Fruit fly (Drosophila melanogaster): ENCODE measurements around the gene CG15531.

CG15531 gene

dm6 chr3R:30170671-30171667, 25.1 kb downstream of the CG15531 start, which contains the start of gene Rsod (continued):
- peak; percentile 24 for TF ChIP-seq CG18476 (GFP tag; optimal IDR thresholded peaks at IDR 0.05)
- TF ChIP-seq CG4360 (GFP tag; IDR thresholded peaks at IDR 0.05), result peak; percentile 11; the same call in 1 of the 2 replicates
- TF ChIP-seq usp (GFP tag; optimal IDR thresholded peaks at IDR 0.05), result no peak
- no peak for TF ChIP-seq gro (GFP tag; optimal IDR thresholded peaks at IDR 0.05)
- TF ChIP-seq Optix (GFP tag; IDR thresholded peaks at IDR 0.05), result peak; percentile 56
- TF ChIP-seq CG18599 (GFP tag; optimal IDR thresholded peaks at IDR 0.05), result peak; percentile 20
- no peak for TF ChIP-seq CG15479 (GFP tag; optimal IDR thresholded peaks at IDR 0.05)
- no peak for TF ChIP-seq abd-A (tag; optimal IDR thresholded peaks at IDR 0.05)
- TF ChIP-seq CG6254 (GFP tag; optimal IDR thresholded peaks at IDR 0.05), result peak; percentile 45
- no peak for TF ChIP-seq mam (GFP tag; optimal IDR thresholded peaks at IDR 0.05)
- TF ChIP-seq dysf (GFP tag; IDR thresholded peaks at IDR 0.05), result peak; percentile 84
- peak; percentile 44 for TF ChIP-seq CG10209 (GFP tag; optimal IDR thresholded peaks at IDR 0.05)
- no peak for TF ChIP-seq CG4424 (GFP tag; optimal IDR thresholded peaks at IDR 0.05)
- peak; percentile 66 for TF ChIP-seq NFAT (GFP tag; IDR thresholded peaks at IDR 0.05)
- peak; percentile 27; the same call in 1 of the 2 replicates for TF ChIP-seq Nf-YA (GFP tag; IDR thresholded peaks at IDR 0.05)
- TF ChIP-seq wor (GFP tag; IDR thresholded peaks at IDR 0.05), result peak; percentile 28; the same call in 1 of the 2 replicates
- no peak for TF ChIP-seq lbe (GFP tag; optimal IDR thresholded peaks at IDR 0.05)
- peak; percentile 70 for TF ChIP-seq CG2712 (tag; optimal IDR thresholded peaks at IDR 0.05)
- TF ChIP-seq CG12071 (GFP tag; optimal IDR thresholded peaks at IDR 0.05), result peak; percentile 19
- peak; percentile 29; the same call in 1 of the 2 replicates for TF ChIP-seq sob (GFP tag; IDR thresholded peaks at IDR 0.05)
- TF ChIP-seq CG7372 (GFP tag; IDR thresholded peaks at IDR 0.05), result peak; percentile 62
- no peak for TF ChIP-seq CG4328 (GFP tag; optimal IDR thresholded peaks at IDR 0.05)
- peak; percentile 65 for TF ChIP-seq oc (tag; optimal IDR thresholded peaks at IDR 0.05)
- peak; percentile 59 for TF ChIP-seq Asciz (GFP tag; optimal IDR thresholded peaks at IDR 0.05)
- peak; percentile 62 for TF ChIP-seq CG15601 (tag; optimal IDR thresholded peaks at IDR 0.05)
- TF ChIP-seq CG11560 (tag; IDR thresholded peaks at IDR 0.05), result no peak; the same call in 2 of the 3 replicates
- TF ChIP-seq CG17361 (GFP tag; IDR thresholded peaks at IDR 0.05), result peak; percentile 55
- no peak for TF ChIP-seq bab2 (GFP tag; optimal IDR thresholded peaks at IDR 0.05)
- TF ChIP-seq CG9817 (tag; optimal IDR thresholded peaks at IDR 0.05), result no peak
- TF ChIP-seq CG8089 (GFP tag; optimal IDR thresholded peaks at IDR 0.05), result no peak
- TF ChIP-seq Dek (tag; optimal IDR thresholded peaks at IDR 0.05), result peak; percentile 16
- no peak for TF ChIP-seq en (GFP tag; optimal IDR thresholded peaks at IDR 0.05)
- TF ChIP-seq Hmr (GFP tag; optimal IDR thresholded peaks at IDR 0.05), result no peak
- peak; percentile 54 for TF ChIP-seq CG12391 (tag; optimal IDR thresholded peaks at IDR 0.05)
- TF ChIP-seq ken (GFP tag; IDR thresholded peaks at IDR 0.05), result peak; percentile 79
- peak; percentile 60 for TF ChIP-seq CG2875 (GFP tag; optimal IDR thresholded peaks at IDR 0.05)
- peak; percentile 56 for TF ChIP-seq Oli (tag; optimal IDR thresholded peaks at IDR 0.05)
- TF ChIP-seq dmrt11E (tag; optimal IDR thresholded peaks at IDR 0.05), result peak; percentile 41
- no peak for TF ChIP-seq dati (GFP tag; IDR thresholded peaks at IDR 0.05)
- TF ChIP-seq CG9932 (GFP tag; IDR thresholded peaks at IDR 0.05), result no peak; the same call in 1 of the 2 replicates
- peak; percentile 50; the same call in 1 of the 2 replicates for TF ChIP-seq CG10959 (GFP tag; IDR thresholded peaks at IDR 0.05)
- TF ChIP-seq sd (tag; optimal IDR thresholded peaks at IDR 0.05), result no peak
- TF ChIP-seq pzg (GFP tag; optimal IDR thresholded peaks at IDR 0.05), result no peak
- TF ChIP-seq bcd (GFP tag; optimal IDR thresholded peaks at IDR 0.05), result peak; percentile 36
- TF ChIP-seq CG2889 (GFP tag; IDR thresholded peaks at IDR 0.05), result no peak
- no peak for TF ChIP-seq pum (GFP tag; optimal IDR thresholded peaks at IDR 0.05)
- TF ChIP-seq Kr (GFP tag; optimal IDR thresholded peaks at IDR 0.05), result no peak
- TF ChIP-seq Usf (GFP tag; optimal IDR thresholded peaks at IDR 0.05), result no peak

All from whole organism, embryonic.